Worm (Caenorhabditis elegans) whole organism, midembryonic: ENCODE data around the gene F31B9.4.

ENCODE experiments used
- T22C8.4 ChIP-seq: fragments of 200-800 bp; sonication (Bioruptor generic); IDR thresholded peaks from 2 replicates; pipeline ENCODE4 v1.3.6; 2022; ENCODE audit warnings: missing genetic modification characterization, missing compliant biosample characterization
- flt-1 ChIP-seq: fragments of 200-800 bp; sonication (Bioruptor generic); IDR thresholded peaks from 2 replicates; pipeline ENCODE4 v1.3.6; 2022; ENCODE audit warnings: missing genetic modification characterization, missing compliant biosample characterization
- klf-2 ChIP-seq: fragments of 200-800 bp; sonication (Bioruptor generic); conservative IDR thresholded peaks from 2 replicates; pipeline ENCODE4 v1.3.6; 2022; ENCODE audit warnings: missing genetic modification reagents, missing genetic modification characterization, missing compliant biosample characterization
- med-1 ChIP-seq: sonication (generic microtip); optimal IDR thresholded peaks from 2 replicates; lab custom pipeline; 2017; ENCODE audit warnings: missing genetic modification characterization, mild to moderate bottlenecking, missing compliant biosample characterization, antibody characterized with exemption, missing genetic modification reagents; ENCODE audit not compliant: insufficient read depth
- ztf-29 ChIP-seq: fragments of 200-800 bp; sonication (Bioruptor generic); IDR thresholded peaks from 2 replicates; pipeline ENCODE4 v1.3.6; 2022; ENCODE audit warnings: missing genetic modification reagents, missing genetic modification characterization, missing compliant biosample characterization

DNA sequence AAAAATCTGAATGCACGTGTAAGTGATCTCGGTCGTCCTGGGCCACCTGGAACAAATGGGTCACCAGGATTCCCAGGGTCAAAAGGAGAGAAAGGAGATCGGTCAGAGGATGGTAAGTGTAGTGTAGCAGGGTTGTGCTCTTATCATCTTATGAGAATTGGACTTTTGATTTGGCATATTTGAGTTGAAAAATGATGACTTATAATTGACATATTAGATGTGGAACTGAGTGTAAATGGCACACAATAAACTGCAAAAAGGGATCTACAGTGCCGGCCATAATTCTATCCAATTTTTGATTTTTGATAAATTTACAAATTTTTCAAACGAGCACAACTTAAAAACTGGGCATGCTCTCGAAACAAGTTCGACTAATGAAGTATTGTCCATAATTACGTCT is 27.3 kb upstream of the F31B9.4 start:
- no peak for TF ChIP-seq ztf-29 (GFP tag; lab: Robert Waterston, UW)
- TF ChIP-seq med-1 (GFP tag; lab: Kevin White, UChicago) = no peak
- no peak for TF ChIP-seq flt-1 (GFP tag; lab: Robert Waterston, UW)
- TF ChIP-seq T22C8.4 (GFP tag; lab: Robert Waterston, UW) = no peak
- TF ChIP-seq klf-2 (GFP tag; lab: Robert Waterston, UW) = no peak
